Worm (Caenorhabditis elegans) whole organism, mixed stage, embryonic: ENCODE results near the gene gst-15.

Experiments used
- bed-3 ChIP-seq: fragments of 200-800 bp; sonication (Bioruptor generic); optimal IDR thresholded peaks from 3 replicates; lab custom pipeline; 2018; ENCODE audit warnings: mild to moderate bottlenecking, missing genetic modification characterization, moderate library complexity, missing compliant biosample characterization
- ceh-83 ChIP-seq: fragments of 200-800 bp; sonication (Bioruptor generic); optimal IDR thresholded peaks from 2 replicates; lab custom pipeline; 2018; ENCODE audit warnings: mild to moderate bottlenecking, missing genetic modification characterization, missing compliant biosample characterization
- lin-13 ChIP-seq: fragments of 150-350 bp; optimal IDR thresholded peaks from 2 replicates; lab custom pipeline; 2014; ENCODE audit warnings: missing biosample characterization, missing genetic modification characterization
- mab-5 ChIP-seq: fragments of 150-350 bp; optimal IDR thresholded peaks from 2 replicates; lab custom pipeline; 2014; ENCODE audit warnings: missing biosample characterization, missing genetic modification characterization
- mep-1 ChIP-seq: fragments of 150-350 bp; optimal IDR thresholded peaks from 2 replicates; lab custom pipeline; 2017; ENCODE audit warnings: missing biosample characterization, missing genetic modification reagents, missing genetic modification characterization, inconsistent platforms
- mls-2 ChIP-seq: sonication (generic microtip); optimal IDR thresholded peaks from 2 replicates; lab custom pipeline; 2016; ENCODE audit warnings: mild to moderate bottlenecking, missing genetic modification characterization, moderate library complexity, missing compliant biosample characterization
- nhr-28 ChIP-seq: fragments of 150-350 bp; optimal IDR thresholded peaks from 2 replicates; lab custom pipeline; 2014; ENCODE audit warnings: missing biosample characterization, missing genetic modification characterization
- snpc-4 ChIP-seq: fragments of 150-350 bp; optimal IDR thresholded peaks from 2 replicates; lab custom pipeline; 2014; ENCODE audit warnings: missing biosample characterization, missing genetic modification characterization
- unc-39 ChIP-seq: fragments of 150-350 bp; optimal IDR thresholded peaks from 2 replicates; lab custom pipeline; 2014; ENCODE audit warnings: missing biosample characterization, missing genetic modification characterization
- unc-62 ChIP-seq: fragments of 150-350 bp; optimal IDR thresholded peaks from 2 replicates; lab custom pipeline; 2014; ENCODE audit warnings: missing biosample characterization, missing genetic modification reagents, missing genetic modification characterization
- ztf-11 ChIP-seq: fragments of 150-350 bp; optimal IDR thresholded peaks from 2 replicates; lab custom pipeline; 2014; ENCODE audit warnings: missing biosample characterization, missing genetic modification characterization

DNA sequence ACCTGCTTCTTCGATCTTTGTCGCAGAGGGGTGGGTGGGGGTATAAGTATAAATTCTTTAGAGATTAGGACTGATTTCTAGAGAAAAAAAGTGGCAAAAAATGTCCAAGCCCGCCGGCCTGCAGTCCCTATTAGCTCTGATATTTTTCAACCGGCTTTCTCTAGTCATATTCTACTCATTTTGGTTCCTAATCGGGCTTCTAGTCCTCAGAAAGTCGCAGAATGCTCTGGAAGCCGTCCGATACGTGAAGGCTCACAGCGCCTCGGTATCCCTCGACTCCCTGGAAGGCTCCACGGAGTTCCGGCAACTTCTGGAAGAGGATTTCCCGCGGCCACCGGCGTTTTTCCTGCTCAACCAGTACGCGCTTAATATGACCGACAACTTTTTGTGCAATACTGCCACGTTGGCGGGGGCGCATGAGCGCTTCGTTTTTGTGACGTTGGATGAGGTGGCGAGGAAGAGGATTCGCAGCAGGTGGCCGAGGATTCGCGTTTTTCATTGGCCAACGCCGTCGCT lies 27.3 kb downstream of the gst-15 start, which contains the start of gene Y48E1B.8:
- TF ChIP-seq mab-5, result no peak
- TF ChIP-seq ceh-83, result no peak
- TF ChIP-seq nhr-28 (tag; lab: Kevin White, UChicago), result no peak
- TF ChIP-seq ztf-11, result no peak
- no peak for TF ChIP-seq snpc-4 (tag; lab: Kevin White, UChicago)
- no peak for TF ChIP-seq unc-62 (GFP tag; lab: Kevin White, UChicago)
- TF ChIP-seq unc-39 (tag; lab: Kevin White, UChicago), result no peak
- TF ChIP-seq bed-3 (GFP tag; lab: Kevin White, UChicago), result no peak
- no peak for TF ChIP-seq mep-1 (tag; lab: Kevin White, UChicago)
- no peak for TF ChIP-seq lin-13 (tag; lab: Kevin White, UChicago)
- TF ChIP-seq mls-2 (tag; lab: Kevin White, UChicago), result no peak
